Fruit fly (Drosophila melanogaster) whole organism, wandering third instar larva: ENCODE results near the gene CG13991.

Experiments
- Abd-B ChIP-seq: fragments of >200 bp; optimal IDR thresholded peaks from 2 replicates; lab custom pipeline; 2017; ENCODE audit warnings: missing biosample characterization, missing genetic modification characterization
- CG32264 ChIP-seq: fragments of 200-800 bp; sonication (Bioruptor generic); optimal IDR thresholded peaks from 2 replicates; lab custom pipeline; 2016; ENCODE audit warnings: missing biosample characterization, missing genetic modification characterization
- CG9705 ChIP-seq: fragments of 200-800 bp; sonication (Bioruptor generic); optimal IDR thresholded peaks from 2 replicates; lab custom pipeline; 2018; ENCODE audit warnings: missing biosample characterization, mild to moderate bottlenecking, missing genetic modification characterization
- Dfd ChIP-seq: fragments of >200 bp; optimal IDR thresholded peaks from 2 replicates; lab custom pipeline; 2017; ENCODE audit warnings: missing biosample characterization, missing genetic modification characterization
- Dif ChIP-seq: fragments of 200-275, 200-300 bp; sonication (Bioruptor generic); optimal IDR thresholded peaks from 2 replicates; lab custom pipeline; 2018; ENCODE audit warnings: missing biosample characterization, missing genetic modification characterization; ENCODE audit not compliant: partially characterized antibody
- GATAd ChIP-seq: sonication (Bioruptor generic); optimal IDR thresholded peaks from 2 replicates; lab custom pipeline; 2016; ENCODE audit warnings: missing biosample characterization, missing genetic modification characterization
- HLH106 ChIP-seq: fragments of 200-800 bp; optimal IDR thresholded peaks from 3 replicates; lab custom pipeline; 2019; ENCODE audit warnings: missing biosample characterization, mild to moderate bottlenecking, missing genetic modification characterization, moderate library complexity
- Hnf4 ChIP-seq: fragments of 200-800 bp; sonication (Bioruptor generic); optimal IDR thresholded peaks from 2 replicates; lab custom pipeline; 2016; ENCODE audit warnings: missing biosample characterization, mild to moderate bottlenecking, missing genetic modification characterization
- Hr83 ChIP-seq: fragments of 200-300 bp; sonication (Bioruptor generic); optimal IDR thresholded peaks from 2 replicates; lab custom pipeline; 2016; ENCODE audit warnings: missing biosample characterization, mild to moderate bottlenecking, missing genetic modification characterization, moderate library complexity; ENCODE audit not compliant: poor library complexity, severe bottlenecking
- Jra ChIP-seq: sonication (Bioruptor generic); optimal IDR thresholded peaks from 2 replicates; lab custom pipeline; 2016; ENCODE audit warnings: missing biosample characterization, missing genetic modification characterization
- Mio ChIP-seq: sonication (Bioruptor generic); optimal IDR thresholded peaks from 2 replicates; lab custom pipeline; 2016; ENCODE audit warnings: missing biosample characterization, missing genetic modification characterization
- N ChIP-seq: fragments of >200 bp; optimal IDR thresholded peaks from 2 replicates; lab custom pipeline; 2018; ENCODE audit warnings: missing biosample characterization, missing external identifiers, missing genetic modification characterization
- OdsH ChIP-seq: fragments of 200-800 bp; sonication (Bioruptor generic); optimal IDR thresholded peaks from 2 replicates; lab custom pipeline; 2016; ENCODE audit warnings: missing biosample characterization, mild to moderate bottlenecking, missing genetic modification characterization
- Rel ChIP-seq, 2 experiments: fragments of 200-800 bp; sonication (Bioruptor generic) in 1 of 2; optimal IDR thresholded peaks; 2 replicates in 1 of 2; 3 replicates in 1 of 2; lab custom pipeline; 2016 to 2019; ENCODE audit warnings: mild to moderate bottlenecking in 2 of 2, missing biosample characterization in 2 of 2, missing genetic modification characterization in 2 of 2, moderate library complexity in 1 of 2
- Sp1 ChIP-seq: fragments of 200-800 bp; sonication (Bioruptor generic); optimal IDR thresholded peaks from 3 replicates; lab custom pipeline; 2019; ENCODE audit warnings: missing biosample characterization, mild to moderate bottlenecking, missing genetic modification characterization, moderate library complexity
- Vsx2 ChIP-seq: fragments of 200-300, 225-300 bp; sonication (Bioruptor generic); optimal IDR thresholded peaks from 2 replicates; lab custom pipeline; 2018; ENCODE audit warnings: missing biosample characterization, missing genetic modification characterization; ENCODE audit not compliant: partially characterized antibody
- br ChIP-seq: fragments of 200-800 bp; sonication (Bioruptor generic); optimal IDR thresholded peaks from 2 replicates; lab custom pipeline; 2016; ENCODE audit warnings: missing biosample characterization, missing genetic modification characterization
- brk ChIP-seq: fragments of 200-800 bp; sonication (Bioruptor generic); optimal IDR thresholded peaks from 2 replicates; lab custom pipeline; 2016; ENCODE audit warnings: missing biosample characterization, mild to moderate bottlenecking, missing genetic modification characterization
- dl ChIP-seq, 2 experiments: fragments of 175-275, 200-275 bp in 1 of 2; fragments of 200-275 bp in 1 of 2; sonication (Bioruptor generic); optimal IDR thresholded peaks; lab custom pipeline; 2018; ENCODE audit warnings: mild to moderate bottlenecking in 2 of 2, missing biosample characterization in 2 of 2, missing genetic modification characterization in 2 of 2, moderate library complexity in 2 of 2; ENCODE audit not compliant: partially characterized antibody in 2 of 2, insufficient read depth in 1 of 2
- dmrt93B ChIP-seq: fragments of 200-800 bp; sonication (Bioruptor generic); optimal IDR thresholded peaks from 2 replicates; lab custom pipeline; 2018; ENCODE audit warnings: missing biosample characterization, mild to moderate bottlenecking, missing genetic modification characterization
- dsf ChIP-seq: sonication (Bioruptor generic); optimal IDR thresholded peaks from 2 replicates; lab custom pipeline; 2016; ENCODE audit warnings: missing biosample characterization, missing genetic modification characterization, borderline replicate concordance
- ey ChIP-seq: fragments of 200-800 bp; sonication (Bioruptor generic); optimal IDR thresholded peaks from 2 replicates; lab custom pipeline; 2016; ENCODE audit warnings: missing biosample characterization, missing genetic modification characterization
- foxo ChIP-seq, 2 experiments: fragments of 200-800 bp; sonication (Bioruptor generic); optimal IDR thresholded peaks; 2 replicates in 1 of 2; 3 replicates in 1 of 2; lab custom pipeline; 2016 to 2017; ENCODE audit warnings: missing biosample characterization in 2 of 2, missing genetic modification characterization in 2 of 2
- fru ChIP-seq: fragments of 200-800 bp; sonication (Bioruptor generic); optimal IDR thresholded peaks from 3 replicates; lab custom pipeline; 2016; ENCODE audit warnings: missing biosample characterization, mild to moderate bottlenecking, missing genetic modification characterization
- h ChIP-seq: fragments of 200-800 bp; sonication (Bioruptor generic); optimal IDR thresholded peaks from 3 replicates; lab custom pipeline; 2016; ENCODE audit warnings: missing biosample characterization, mild to moderate bottlenecking, missing genetic modification characterization
- lola ChIP-seq: fragments of >200 bp; optimal IDR thresholded peaks from 2 replicates; lab custom pipeline; 2017; ENCODE audit warnings: missing biosample characterization, missing genetic modification characterization
- pan ChIP-seq: fragments of >200 bp; optimal IDR thresholded peaks from 2 replicates; lab custom pipeline; 2017
- psq ChIP-seq: fragments of 200-800 bp; sonication (Bioruptor generic); optimal IDR thresholded peaks from 3 replicates; lab custom pipeline; 2017; ENCODE audit warnings: missing biosample characterization, mild to moderate bottlenecking, missing genetic modification characterization, moderate library complexity
- rgr ChIP-seq: fragments of 200-800 bp; sonication (Bioruptor generic); optimal IDR thresholded peaks from 3 replicates; lab custom pipeline; 2016; ENCODE audit warnings: missing biosample characterization, mild to moderate bottlenecking, missing genetic modification characterization
- sv ChIP-seq: fragments of 200-800 bp; sonication (Bioruptor generic); optimal IDR thresholded peaks from 3 replicates; lab custom pipeline; 2016; ENCODE audit warnings: missing biosample characterization, missing genetic modification characterization
- tai ChIP-seq: sonication (Bioruptor generic); optimal IDR thresholded peaks from 2 replicates; lab custom pipeline; 2016; ENCODE audit warnings: missing biosample characterization, missing genetic modification characterization
- usp ChIP-seq: fragments of >200 bp; optimal IDR thresholded peaks from 2 replicates; lab custom pipeline; 2017; ENCODE audit warnings: missing biosample characterization, missing genetic modification characterization
- woc ChIP-seq: sonication (Bioruptor generic); optimal IDR thresholded peaks from 2 replicates; lab custom pipeline; 2016; ENCODE audit warnings: missing biosample characterization, mild to moderate bottlenecking, missing genetic modification characterization

CG13991 gene

DNA sequence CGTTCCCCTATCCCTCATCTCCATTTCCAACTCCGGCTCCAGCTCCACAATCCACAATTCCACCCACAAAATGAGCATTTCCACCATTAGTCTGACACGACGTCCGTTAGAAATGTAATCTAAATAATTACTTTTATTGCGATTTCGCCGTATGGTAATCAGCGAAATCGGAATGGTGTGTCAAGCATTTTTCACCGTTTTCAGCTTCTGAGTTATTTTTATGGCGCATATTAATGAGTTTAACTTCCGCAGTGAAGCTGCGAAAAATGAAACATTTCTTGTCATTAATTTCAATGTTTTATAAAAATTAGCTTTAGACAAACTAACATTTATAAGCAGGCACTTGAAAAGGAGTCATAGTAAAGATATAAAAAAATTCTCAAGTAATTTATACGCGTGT is 20.9 kb downstream of the CG13991 start, which contains the start of gene CG13989:
Gene CG13989 (plus strand): TSS at position 301 of the 400 bp plus-strand sequence.
- TF ChIP-seq woc (no peak), Mio (GFP tag; lab: Kevin White, UChicago) (no peak), Dfd (GFP tag; lab: Kevin White, UChicago) (no peak), ey (GFP tag; lab: Kevin White, UChicago) (no peak), sv (GFP tag; lab: Kevin White, UChicago) (no peak), Hr83 (GFP tag; lab: Kevin White, UChicago) (no peak), N (GFP tag; lab: Kevin White, UChicago) (no peak), foxo (GFP tag; optimal IDR thresholded peaks at IDR 0.05; lab: Kevin White, UChicago) (no peak)

DNA sequence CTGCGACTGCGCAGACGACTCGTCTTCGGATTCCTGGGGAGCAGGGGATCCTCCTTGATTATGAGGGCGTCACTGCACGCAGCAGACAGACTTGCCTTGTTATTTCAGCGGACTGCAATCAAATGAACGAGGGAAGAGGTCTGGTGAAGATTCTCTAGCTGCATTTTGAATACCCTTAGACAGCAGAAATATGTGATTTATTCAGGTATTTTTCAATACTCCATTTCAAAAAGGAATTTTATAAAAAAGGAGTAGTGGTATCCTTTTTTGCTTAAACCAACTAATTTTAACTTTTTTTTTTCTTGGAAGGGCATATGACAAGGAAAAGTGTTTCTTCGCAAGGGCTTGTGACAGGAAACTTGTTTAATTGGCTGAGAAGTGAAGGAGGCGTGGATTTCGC is 26.5 kb downstream of the CG13991 start:
- TF ChIP-seq N (GFP tag; lab: Kevin White, UChicago), result no peak
- TF ChIP-seq HLH106 (tag; lab: Kevin White, UChicago), result peak; percentile 53
- peak; percentile 55 for TF ChIP-seq psq (GFP tag; lab: Kevin White, UChicago)
- TF ChIP-seq pan (lab: Kevin White, UChicago), result no peak
- TF ChIP-seq rgr (GFP tag; lab: Kevin White, UChicago), result peak; percentile 68
- TF ChIP-seq Hnf4 (GFP tag; lab: Kevin White, UChicago), result peak; percentile 49
- peak; percentile 39 for TF ChIP-seq Sp1 (GFP tag; lab: Kevin White, UChicago)
- no peak for TF ChIP-seq sv (GFP tag; lab: Kevin White, UChicago)
- peak; percentile 29 for TF ChIP-seq CG32264
- peak; percentile 77 for TF ChIP-seq br (GFP tag; lab: Kevin White, UChicago)
- TF ChIP-seq Jra, result no peak
- no peak for TF ChIP-seq tai (GFP tag; lab: Kevin White, UChicago)
- peak in 1 of 2 experiments; percentile 73 for TF ChIP-seq foxo (GFP tag; optimal IDR thresholded peaks at IDR 0.05; lab: Kevin White, UChicago)
- TF ChIP-seq Dif (GFP tag; lab: Kevin White, UChicago), result no peak
- TF ChIP-seq dmrt93B (GFP tag; lab: Kevin White, UChicago), result peak; percentile 30
- TF ChIP-seq Rel (GFP tag; optimal IDR thresholded peaks at IDR 0.05; lab: Kevin White, UChicago), result no peak
- TF ChIP-seq Rel (tag; optimal IDR thresholded peaks at IDR 0.05; lab: Kevin White, UChicago), result no peak
- no peak for TF ChIP-seq dl (GFP tag; optimal IDR thresholded peaks at IDR 0.05; lab: Kevin White, UChicago; ENCODE audit: insufficient read depth in 1 of 2, partially characterized antibody in 2 of 2)
- no peak for TF ChIP-seq CG9705 (GFP tag; lab: Kevin White, UChicago)
- peak; percentile 73 for TF ChIP-seq OdsH (GFP tag; lab: Kevin White, UChicago)
- no peak for TF ChIP-seq Vsx2 (GFP tag; lab: Kevin White, UChicago)
- peak; percentile 10 for TF ChIP-seq brk (GFP tag; lab: Kevin White, UChicago)
- peak; percentile 83 for TF ChIP-seq fru (GFP tag; lab: Kevin White, UChicago)
- peak; percentile 81 for TF ChIP-seq ey (GFP tag; lab: Kevin White, UChicago)
- peak; percentile 86 for TF ChIP-seq h (GFP tag; lab: Kevin White, UChicago)
- TF ChIP-seq woc, result peak; percentile 87

dm6 chr2L:6169119-6169518 is 29.9 kb downstream of the CG13991 start:
- TF ChIP-seq Dfd (GFP tag; lab: Kevin White, UChicago) (peak; percentile 86), usp (GFP tag; lab: Kevin White, UChicago) (no peak)

dm6 chr2L:6171166-6171565 is 32.0 kb downstream of the CG13991 start:
- TF ChIP-seq Abd-B, result no peak
- TF ChIP-seq dmrt93B (GFP tag; lab: Kevin White, UChicago), result no peak
- no peak for TF ChIP-seq dl (GFP tag; optimal IDR thresholded peaks at IDR 0.05; lab: Kevin White, UChicago; ENCODE audit: insufficient read depth in 1 of 2, partially characterized antibody in 2 of 2)
- no peak for TF ChIP-seq HLH106 (tag; lab: Kevin White, UChicago)
- TF ChIP-seq sv (GFP tag; lab: Kevin White, UChicago), result no peak
- no peak for TF ChIP-seq GATAd (GFP tag; lab: Kevin White, UChicago)
- TF ChIP-seq Hnf4 (GFP tag; lab: Kevin White, UChicago), result no peak
- no peak for TF ChIP-seq fru (GFP tag; lab: Kevin White, UChicago)
- TF ChIP-seq CG9705 (GFP tag; lab: Kevin White, UChicago), result no peak
- no peak for TF ChIP-seq woc
- no peak for TF ChIP-seq ey (GFP tag; lab: Kevin White, UChicago)
- TF ChIP-seq lola (GFP tag; lab: Kevin White, UChicago), result no peak
- no peak for TF ChIP-seq Rel (GFP tag; optimal IDR thresholded peaks at IDR 0.05; lab: Kevin White, UChicago)
- TF ChIP-seq Rel (tag; optimal IDR thresholded peaks at IDR 0.05; lab: Kevin White, UChicago), result no peak
- no peak for TF ChIP-seq psq (GFP tag; lab: Kevin White, UChicago)
- no peak for TF ChIP-seq CG32264
- TF ChIP-seq Mio (GFP tag; lab: Kevin White, UChicago), result no peak
- no peak for TF ChIP-seq dsf (GFP tag; lab: Kevin White, UChicago)
